Worm (Caenorhabditis elegans): ENCODE results near the gene col-105.

The col-105 gene

ce11 chrIV:1377699-1378098, 18.7 kb upstream of the col-105 start (continued):
- peak; percentile 40; the same call in 1 of the 2 replicates for TF ChIP-seq T26A8.4 (GFP tag; IDR thresholded peaks at IDR 0.05)

DNA sequence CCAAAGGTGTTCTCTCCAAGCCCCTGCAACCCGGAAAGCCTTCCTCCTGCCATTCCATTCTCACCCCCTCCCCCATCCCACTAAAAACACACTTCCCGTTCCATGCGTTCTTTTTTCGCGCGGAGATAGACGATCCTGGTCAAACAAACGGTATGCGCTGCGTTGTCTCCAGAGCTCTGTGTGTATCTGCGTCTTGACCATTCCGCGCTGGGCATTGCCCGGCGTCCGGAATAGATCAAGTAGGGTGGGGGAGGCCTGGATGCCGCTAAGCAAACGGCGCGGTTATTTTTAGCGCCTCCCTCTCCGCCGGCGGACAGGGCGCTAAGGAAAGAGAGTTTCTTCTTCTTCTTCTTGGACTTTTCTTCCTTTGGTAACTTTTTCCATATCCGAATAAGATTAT, 16.3 kb upstream of the col-105 start:
- TF ChIP-seq unc-130 (GFP tag; optimal IDR thresholded peaks at IDR 0.05) (no peak), skn-1 (tag; optimal IDR thresholded peaks at IDR 0.05) (no peak), fos-1 (tag; optimal IDR thresholded peaks at IDR 0.05) (no peak), dmd-8 (GFP tag; IDR thresholded peaks at IDR 0.05) (no peak), jun-1 (tag; optimal IDR thresholded peaks at IDR 0.05) (no peak), nhr-11 (tag; optimal IDR thresholded peaks at IDR 0.05) (no peak), aha-1 (tag) (peak; percentile 10), set-16 (GFP tag; IDR thresholded peaks at IDR 0.05) (peak; percentile 66), rbr-2 (tag; optimal IDR thresholded peaks at IDR 0.05) (no peak), ztf-11 (tag; optimal IDR thresholded peaks at IDR 0.05) (no peak), cey-2 (tag; optimal IDR thresholded peaks at IDR 0.05; ENCODE audit: borderline replicate concordance, insufficient read depth) (no peak), nhr-42 (GFP tag; IDR thresholded peaks at IDR 0.05) (no peak), madf-9 (GFP tag; conservative IDR thresholded peaks at IDR 0.05) (no peak), F10B5.3 (tag; optimal IDR thresholded peaks at IDR 0.05) (no peak), nhr-10 (tag; optimal IDR thresholded peaks at IDR 0.05) (no peak), nhr-77 (tag; optimal IDR thresholded peaks at IDR 0.05) (no peak)

ce11 chrIV:1371300-1371699, 12.3 kb upstream of the col-105 start:
- TF ChIP-seq nhr-48 (tag; optimal IDR thresholded peaks at IDR 0.05) (peak; percentile 29), aha-1 (tag) (peak; percentile 71), nhr-28 (tag; optimal IDR thresholded peaks at IDR 0.05) (peak; percentile 22), hlh-11 (tag; optimal IDR thresholded peaks at IDR 0.05) (peak; percentile 62), attf-4 (tag; optimal IDR thresholded peaks at IDR 0.05) (no peak), mxl-3 (GFP tag; optimal IDR thresholded peaks at IDR 0.05) (peak; percentile 65), nhr-76 (tag; optimal IDR thresholded peaks at IDR 0.05) (no peak), mdl-1 (tag; optimal IDR thresholded peaks at IDR 0.05) (peak in 1 of 2 experiments; percentile 32)

- TF ChIP-seq fkh-10 (GFP tag; optimal IDR thresholded peaks at IDR 0.05) (no peak), aha-1 (tag) (peak; percentile 94)
Measured at ce11 chrIV:1367041-1367440, 8.0 kb upstream of the col-105 start.

ce11 chrIV:1365771-1366170, 6.7 kb upstream of the col-105 start:
- TF ChIP-seq nhr-48 (tag; optimal IDR thresholded peaks at IDR 0.05) (no peak), Y48G9A.11 (GFP tag; IDR thresholded peaks at IDR 0.05) (0 out of 2 replicates have a peak, but pooled peaks have one; percentile 36)

DNA sequence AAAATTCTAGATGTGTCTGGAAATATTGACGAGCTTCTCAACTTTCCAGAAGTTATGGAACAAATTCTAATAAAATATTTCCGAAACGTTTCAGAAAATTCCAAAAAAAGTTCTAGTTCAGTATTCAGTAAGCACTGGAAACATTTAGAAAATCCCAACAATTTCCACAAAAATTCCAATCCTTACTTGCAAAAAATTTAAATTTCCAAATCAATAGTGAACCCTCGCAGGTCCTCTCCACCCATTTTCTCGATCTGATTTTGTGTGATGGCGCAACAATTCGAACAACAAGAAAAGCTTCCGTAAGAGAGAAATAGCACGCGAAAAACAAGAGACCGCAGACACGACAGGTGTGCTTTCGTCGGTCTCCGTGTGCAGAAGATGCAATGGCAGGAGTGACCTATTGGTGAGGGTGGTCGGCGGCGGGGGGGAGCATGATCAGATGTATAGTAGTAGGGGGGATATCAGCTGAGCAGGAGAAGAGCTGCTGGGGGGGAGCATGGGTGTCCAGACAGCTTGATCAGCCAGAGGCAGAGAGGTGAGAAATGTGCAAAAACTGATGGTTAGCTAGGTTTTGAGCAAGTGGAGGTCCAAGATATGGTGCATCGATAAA, 2.7 kb upstream of the col-105 start:
- no peak for TF ChIP-seq mep-1 (tag; optimal IDR thresholded peaks at IDR 0.05)
- no peak for TF ChIP-seq unc-62 (GFP tag; optimal IDR thresholded peaks at IDR 0.05 in 1 of 2)
- no peak for TF ChIP-seq unc-62 (tag; optimal IDR thresholded peaks at IDR 0.05)
- peak; percentile 48 for TF ChIP-seq hlh-11 (tag; optimal IDR thresholded peaks at IDR 0.05)
- TF ChIP-seq mdt-29 (GFP tag; IDR thresholded peaks at IDR 0.05) = no peak
- no peak for TF ChIP-seq lin-15B (tag; optimal IDR thresholded peaks at IDR 0.05)
- TF ChIP-seq R02D3.7 (tag; optimal IDR thresholded peaks at IDR 0.05) = no peak
- TF ChIP-seq T20F7.1 (GFP tag; optimal IDR thresholded peaks at IDR 0.05) = no peak
- TF ChIP-seq nhr-76 (tag; optimal IDR thresholded peaks at IDR 0.05) = no peak
- no peak for TF ChIP-seq lin-38 (GFP tag; IDR thresholded peaks at IDR 0.05)
- TF ChIP-seq ZK337.2 (GFP tag; IDR thresholded peaks at IDR 0.05) = 0 out of 2 replicates have a peak, but pooled peaks have one; percentile 22
- no peak for TF ChIP-seq skn-1 (tag; optimal IDR thresholded peaks at IDR 0.05)
- TF ChIP-seq dpl-1 (GFP tag; optimal IDR thresholded peaks at IDR 0.05) = no peak
- no peak for TF ChIP-seq ceh-82 (tag; optimal IDR thresholded peaks at IDR 0.05)
- TF ChIP-seq aha-1 (tag) = peak; percentile 96
- no peak for TF ChIP-seq nhr-111 (GFP tag; optimal IDR thresholded peaks at IDR 0.05)
- TF ChIP-seq set-16 (GFP tag; IDR thresholded peaks at IDR 0.05) = peak; percentile 62
- no peak for TF ChIP-seq dmd-8 (GFP tag; IDR thresholded peaks at IDR 0.05)
- TF ChIP-seq zfp-3 (GFP tag; conservative IDR thresholded peaks at IDR 0.05) = no peak
- no peak for TF ChIP-seq Y48G9A.11 (GFP tag; IDR thresholded peaks at IDR 0.05)
- no peak for TF ChIP-seq snpc-1.2 (GFP tag; IDR thresholded peaks at IDR 0.05)
